Worm (Caenorhabditis elegans): ENCODE measurements around the gene K09F6.13.

ce11 chrII:2302330-2302729, 13.4 kb downstream of the K09F6.13 start, which contains the start of gene B0281.6:
- TF ChIP-seq snpc-1.3 (tag; optimal IDR thresholded peaks at IDR 0.05; ENCODE audit: insufficient read depth) = no peak
- TF ChIP-seq pha-4 (tag; optimal IDR thresholded peaks at IDR 0.05) = no peak
- TF ChIP-seq ztf-26 (tag; optimal IDR thresholded peaks at IDR 0.05) = no peak
- TF ChIP-seq nhr-179 (tag; optimal IDR thresholded peaks at IDR 0.05) = no peak
- TF ChIP-seq lsl-1 (GFP tag; optimal IDR thresholded peaks at IDR 0.05) = no peak
- no peak for TF ChIP-seq let-607 (tag; optimal IDR thresholded peaks at IDR 0.05)
- no peak for TF ChIP-seq dox-1 (GFP tag; IDR thresholded peaks at IDR 0.05)
- TF ChIP-seq ztf-18 (tag; optimal IDR thresholded peaks at IDR 0.05) = no peak
- no peak for TF ChIP-seq aptf-3 (GFP tag; IDR thresholded peaks at IDR 0.05)
- no peak for TF ChIP-seq C06A6.2 (GFP tag; conservative IDR thresholded peaks at IDR 0.05)
- no peak for TF ChIP-seq mel-28 (tag; optimal IDR thresholded peaks at IDR 0.05; ENCODE audit: borderline replicate concordance)

Data from whole organism, young adult.